Worm (Caenorhabditis elegans): ENCODE results near the gene Y105C5B.3.

ce11 chrIV:15906059-15906632, 22.1 kb downstream of the Y105C5B.3 start, which contains the start of gene srv-15:
- TF ChIP-seq pqm-1 (tag; optimal IDR thresholded peaks at IDR 0.05) (no peak), unc-86 (tag; optimal IDR thresholded peaks at IDR 0.05) (no peak), ceh-18 (tag; optimal IDR thresholded peaks at IDR 0.05) (no peak)
